Fruit fly (Drosophila melanogaster): ENCODE data around the gene CG9072.

The CG9072 gene

DNA sequence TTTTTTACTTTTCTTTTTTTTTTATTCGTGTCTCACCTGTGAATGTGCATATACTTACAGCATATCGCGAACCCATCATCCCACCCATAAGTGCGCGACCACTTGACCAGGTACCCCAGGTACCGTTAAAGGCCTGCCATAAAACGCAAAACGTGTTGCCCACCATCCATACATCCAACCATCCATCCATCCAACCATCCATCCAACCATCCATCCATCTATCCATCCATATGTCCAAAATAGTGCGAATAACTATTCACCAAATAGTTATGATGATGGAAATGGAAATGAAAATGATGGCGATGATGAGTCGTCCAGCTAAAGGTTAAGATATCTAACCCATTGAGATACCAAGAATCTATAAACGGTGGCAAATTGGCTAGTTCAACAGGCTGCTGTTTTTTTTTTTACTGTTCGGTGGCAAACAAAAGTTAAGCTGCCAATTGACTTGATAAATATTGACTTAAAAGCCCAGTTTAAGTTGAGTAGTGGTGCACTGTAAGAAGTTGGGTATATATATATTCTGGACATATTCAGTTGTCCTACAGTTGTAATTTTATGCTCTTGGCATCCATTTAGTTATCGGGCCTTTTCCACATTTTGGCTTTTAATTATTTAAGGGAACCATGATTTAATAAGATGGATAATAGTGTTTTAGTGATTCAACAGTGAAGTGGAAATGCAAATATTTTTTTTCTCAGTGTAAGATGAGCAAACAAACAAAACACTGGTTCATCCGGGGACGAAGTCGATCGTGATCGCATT lies 32.2 kb upstream of the CG9072 start (continued):
- no peak for TF ChIP-seq Hr38 (GFP tag; optimal IDR thresholded peaks at IDR 0.05)
- TF ChIP-seq CG8632 (GFP tag; optimal IDR thresholded peaks at IDR 0.05), result no peak
- no peak for TF ChIP-seq Smox (GFP tag; optimal IDR thresholded peaks at IDR 0.05)
- TF ChIP-seq Ets96B (tag; optimal IDR thresholded peaks at IDR 0.05), result peak; percentile 32
- no peak for TF ChIP-seq CG7368 (GFP tag; optimal IDR thresholded peaks at IDR 0.05)

DNA sequence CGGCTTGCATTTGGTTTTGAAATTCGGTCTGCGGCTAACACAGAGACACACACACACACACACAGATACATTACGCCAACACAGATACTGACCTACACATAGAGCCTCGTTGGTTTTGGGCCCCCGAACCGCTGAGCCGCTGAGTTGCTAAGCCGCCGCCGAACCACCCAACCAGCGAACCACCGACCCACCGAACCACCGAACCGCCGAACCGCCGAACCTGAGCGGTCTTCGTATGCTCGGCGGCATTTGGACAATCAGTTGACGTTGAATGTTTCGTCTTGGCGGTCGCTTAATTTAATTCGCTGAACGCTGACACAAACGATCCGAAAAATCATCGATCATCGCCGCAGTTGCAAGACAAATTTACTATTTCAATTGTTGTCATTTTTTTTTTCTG lies 29.7 kb upstream of the CG9072 start, which contains the start of gene drd:
Gene drd (plus strand): TSS at position 258 of the 400 bp plus-strand sequence.
- TF ChIP-seq Met (GFP tag; optimal IDR thresholded peaks at IDR 0.05) (no peak), fkh (GFP tag; optimal IDR thresholded peaks at IDR 0.05) (no peak), esn (GFP tag; optimal IDR thresholded peaks at IDR 0.05) (no peak), fd85E (GFP tag; optimal IDR thresholded peaks at IDR 0.05) (no peak), CG6276 (GFP tag; optimal IDR thresholded peaks at IDR 0.05) (no peak), CG8632 (GFP tag; optimal IDR thresholded peaks at IDR 0.05) (no peak), OdsH (GFP tag; optimal IDR thresholded peaks at IDR 0.05) (no peak), Hr4 (GFP tag; optimal IDR thresholded peaks at IDR 0.05) (no peak), Blimp-1 (GFP tag; optimal IDR thresholded peaks at IDR 0.05) (no peak)

DNA sequence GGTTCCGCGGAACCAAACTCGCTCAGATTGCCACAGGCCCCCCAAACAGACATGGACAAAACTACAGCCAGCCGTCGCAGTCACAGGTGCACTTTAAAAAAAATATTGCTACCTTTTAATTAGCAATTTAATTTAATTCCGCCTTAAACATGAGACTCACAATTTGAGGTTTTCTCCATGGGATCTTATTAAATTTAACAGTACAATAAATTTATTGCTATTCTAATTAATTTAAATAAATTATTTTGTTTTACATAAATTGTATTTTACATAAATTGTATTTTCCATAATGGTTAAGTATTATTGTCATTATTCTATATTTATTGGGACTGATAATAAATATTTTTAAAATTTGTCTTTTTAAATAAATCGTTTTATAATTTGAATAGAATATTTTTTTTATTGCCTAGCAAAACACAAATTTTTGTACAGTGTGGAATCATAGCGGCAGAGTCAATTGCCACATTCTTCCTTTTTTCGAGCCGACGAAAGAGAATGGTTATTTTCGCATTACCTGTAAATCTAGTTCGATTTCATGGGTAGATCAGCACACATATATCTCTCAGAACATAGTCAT lies 27.7 kb upstream of the CG9072 start:
- TF ChIP-seq Eip75B (GFP tag; optimal IDR thresholded peaks at IDR 0.05) (no peak), acj6 (GFP tag; optimal IDR thresholded peaks at IDR 0.05) (peak; percentile 7), net (GFP tag; optimal IDR thresholded peaks at IDR 0.05) (peak; percentile 23), cyc (GFP tag; optimal IDR thresholded peaks at IDR 0.05) (no peak), CG6854 (GFP tag; optimal IDR thresholded peaks at IDR 0.05) (no peak), esn (GFP tag; optimal IDR thresholded peaks at IDR 0.05) (no peak), CG6276 (GFP tag; optimal IDR thresholded peaks at IDR 0.05) (peak; percentile 72), CG10631 (GFP tag; optimal IDR thresholded peaks at IDR 0.05) (peak; percentile 42), CG6163 (GFP tag; IDR thresholded peaks at IDR 0.05) (peak; percentile 48; the same call in 2 of the 3 replicates), Sox102F (GFP tag; optimal IDR thresholded peaks at IDR 0.05) (no peak), Gug (GFP tag; IDR thresholded peaks at IDR 0.05) (peak; percentile 47; the same call in 1 of the 2 replicates), Lpt (GFP tag; optimal IDR thresholded peaks at IDR 0.05) (peak; percentile 30), OdsH (GFP tag; optimal IDR thresholded peaks at IDR 0.05) (peak; percentile 23), Ets96B (tag; optimal IDR thresholded peaks at IDR 0.05) (peak; percentile 35), ss (GFP tag; optimal IDR thresholded peaks at IDR 0.05) (peak in 1 of 2 experiments; percentile 18), CG3919 (GFP tag; optimal IDR thresholded peaks at IDR 0.05) (peak; percentile 7), salr (GFP tag; optimal IDR thresholded peaks at IDR 0.05) (peak in 1 of 2 experiments; percentile 75), CG8119 (GFP tag; IDR thresholded peaks at IDR 0.05) (peak; percentile 59; the same call in 2 of the 3 replicates), CG15336 (GFP tag; IDR thresholded peaks at IDR 0.05) (peak; percentile 57), CG6808 (GFP tag; optimal IDR thresholded peaks at IDR 0.05) (peak; percentile 27), dsx (GFP tag; optimal IDR thresholded peaks at IDR 0.05; ENCODE audit: poor library complexity, severe bottlenecking) (peak; percentile 36), pdm3 (GFP tag; optimal IDR thresholded peaks at IDR 0.05) (no peak), CG4318 (GFP tag; optimal IDR thresholded peaks at IDR 0.05) (peak; percentile 58), eg (GFP tag; IDR thresholded peaks at IDR 0.05) (peak; percentile 64), CG3032 (tag; optimal IDR thresholded peaks at IDR 0.05) (peak; percentile 49), Eip78C (GFP tag) (peak; percentile 29), achi (GFP tag; optimal IDR thresholded peaks at IDR 0.05) (peak; percentile 4), CG32006 (GFP tag; optimal IDR thresholded peaks at IDR 0.05) (peak; percentile 83)
